Worm (Caenorhabditis elegans) whole organism, L4/young adult: ENCODE results near the gene ogdh-1.

Source experiments
- W03F9.2 ChIP-seq: fragments of 150-350 bp; optimal IDR thresholded peaks from 2 replicates; lab custom pipeline; 2014; ENCODE audit warnings: missing biosample characterization, missing genetic modification characterization
- dao-5 ChIP-seq: sonication (generic microtip); optimal IDR thresholded peaks from 2 replicates; lab custom pipeline; 2016; ENCODE audit warnings: missing genotype, missing genetic modification characterization, moderate library complexity, missing compliant biosample characterization
- him-1 ChIP-seq: sonication (generic microtip); optimal IDR thresholded peaks from 2 replicates; lab custom pipeline; 2016; ENCODE audit warnings: missing genotype, missing genetic modification reagents, missing genetic modification characterization, missing compliant biosample characterization

ce11 chrIV:4678718-4679117 is 25.1 kb downstream of the ogdh-1 start, which contains the start of gene kin-36:
- TF ChIP-seq him-1 (tag; lab: Kevin White, UChicago) = no peak
- no peak for TF ChIP-seq W03F9.2 (tag; lab: Kevin White, UChicago)
- TF ChIP-seq dao-5 (tag; lab: Kevin White, UChicago) = no peak
